Fruit fly (Drosophila melanogaster) Kc167 (cell line): ENCODE measurements around the gene CG6428.

ENCODE experiments used
- Sin3A ChIP-seq: fragments of >200 bp; optimal IDR thresholded peaks from 2 replicates; lab custom pipeline; 2018; ENCODE audit warnings: missing external identifiers
- h ChIP-seq: fragments of >200 bp; optimal IDR thresholded peaks from 3 replicates; lab custom pipeline; 2018; ENCODE audit warnings: missing external identifiers
- insv ChIP-seq: fragments of >200 bp; optimal IDR thresholded peaks from 3 replicates; lab custom pipeline; 2018; ENCODE audit warnings: missing external identifiers

DNA sequence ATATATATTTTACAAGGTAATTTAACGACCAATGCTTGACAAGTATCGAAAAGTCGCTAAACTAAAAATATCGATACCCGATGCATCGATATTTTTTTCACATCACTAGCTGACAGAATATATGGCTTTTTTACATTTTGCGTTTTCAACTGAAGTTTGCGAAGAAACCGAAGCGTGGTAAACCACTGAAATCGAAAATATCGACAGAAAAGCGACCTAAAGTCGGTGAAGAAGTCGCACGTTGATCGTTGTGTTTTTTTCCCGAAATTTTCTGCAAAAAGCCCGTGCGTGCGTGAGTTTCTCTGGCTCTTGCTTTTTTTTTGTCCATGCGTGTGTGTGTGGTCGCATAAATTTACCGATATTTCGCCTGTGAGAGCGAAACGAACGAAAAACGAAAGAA lies 19.6 kb downstream of the CG6428 start, which contains the start of gene Vap33:
- TF ChIP-seq h (lab: Kevin White, UChicago), result no peak
- TF ChIP-seq insv, result no peak
- no peak for TF ChIP-seq Sin3A (lab: Kevin White, UChicago)
